Worm (Caenorhabditis elegans): ENCODE measurements around the gene R05A10.3.

DNA sequence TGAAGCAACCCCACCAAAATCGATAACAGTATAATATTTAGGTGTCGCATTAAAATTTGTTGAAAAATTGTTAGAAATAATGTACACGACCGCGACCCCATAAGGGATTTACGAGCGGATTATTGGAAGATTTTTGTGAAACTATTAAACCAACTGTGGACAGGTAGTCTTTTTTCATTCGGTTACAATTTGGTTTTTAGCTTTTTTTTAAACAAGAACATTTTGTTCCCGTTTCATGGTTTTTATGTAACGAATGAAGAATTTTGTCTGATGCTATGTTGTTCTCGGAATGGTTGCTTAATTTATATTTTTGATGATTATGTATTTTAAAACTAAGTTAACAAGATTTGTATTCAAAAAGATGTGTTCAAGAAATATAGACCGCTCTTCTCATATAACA lies at the start of gene R05A10.3:
- TF ChIP-seq him-1 (tag; optimal IDR thresholded peaks at IDR 0.05) (no peak), dao-5 (tag; optimal IDR thresholded peaks at IDR 0.05) (no peak), W03F9.2 (tag; optimal IDR thresholded peaks at IDR 0.05) (no peak)
